Worm (Caenorhabditis elegans) whole organism, young adult: ENCODE measurements around the gene dib-1.

ENCODE experiments used
- C06A6.2 ChIP-seq: fragments of 200-800 bp; sonication (Bioruptor generic); conservative IDR thresholded peaks from 2 replicates; pipeline ENCODE4 v1.3.6; 2022; ENCODE audit warnings: missing genetic modification characterization, missing compliant biosample characterization
- F52B5.7 ChIP-seq: sonication (generic microtip); optimal IDR thresholded peaks from 2 replicates; lab custom pipeline; 2016; ENCODE audit warnings: mild to moderate bottlenecking, missing genetic modification characterization, missing compliant biosample characterization
- T07F8.4 ChIP-seq: sonication (generic microtip); optimal IDR thresholded peaks from 2 replicates; lab custom pipeline; 2016; ENCODE audit warnings: mild to moderate bottlenecking, missing genetic modification characterization, moderate library complexity, missing compliant biosample characterization
- egl-44 ChIP-seq: fragments of 200-800 bp; sonication (Bioruptor generic); IDR thresholded peaks from 2 replicates; pipeline ENCODE4 v1.3.6; 2022; ENCODE audit warnings: missing genetic modification reagents, missing genetic modification characterization, missing compliant biosample characterization
- him-1 ChIP-seq: sonication (generic microtip); optimal IDR thresholded peaks from 2 replicates; lab custom pipeline; 2016; ENCODE audit warnings: missing genotype, missing genetic modification reagents, missing genetic modification characterization, missing compliant biosample characterization
- madf-8 ChIP-seq: fragments of 200-800 bp; sonication (Bioruptor generic); conservative IDR thresholded peaks from 2 replicates; pipeline ENCODE4 v1.3.6; 2022; ENCODE audit warnings: missing genetic modification reagents, missing genetic modification characterization, missing compliant biosample characterization

Gene dib-1

ce11 chrIV:2935194-2935593, 44.5 kb downstream of the dib-1 start:
- TF ChIP-seq C06A6.2 (GFP tag; lab: Robert Waterston, UW) (no peak), him-1 (tag; lab: Kevin White, UChicago) (no peak), F52B5.7 (no peak), egl-44 (GFP tag; lab: Robert Waterston, UW) (no peak), T07F8.4 (tag; lab: Kevin White, UChicago) (no peak), madf-8 (GFP tag; lab: Robert Waterston, UW) (no peak)
